Worm (Caenorhabditis elegans) whole organism, young adult: ENCODE data around the gene far-3.

Experiments used
- B0019.2 ChIP-seq: fragments of 200-800 bp; sonication (Bioruptor generic); conservative IDR thresholded peaks from 2 replicates; pipeline ENCODE4 v1.3.6; 2022; ENCODE audit warnings: missing genetic modification reagents, missing genetic modification characterization, missing compliant biosample characterization
- Y53G8AR.9 ChIP-seq: fragments of 200-800 bp; sonication (Bioruptor generic); conservative IDR thresholded peaks from 2 replicates; pipeline ENCODE4 v1.3.6; 2022; ENCODE audit warnings: missing genetic modification reagents, missing genetic modification characterization, missing compliant biosample characterization
- athp-1 ChIP-seq: sonication (generic microtip); optimal IDR thresholded peaks from 2 replicates; lab custom pipeline; 2017; ENCODE audit warnings: mild to moderate bottlenecking, missing genetic modification characterization, missing compliant biosample characterization
- dpl-1 ChIP-seq: fragments of 150-350 bp; optimal IDR thresholded peaks from 2 replicates; lab custom pipeline; 2014; ENCODE audit warnings: missing biosample characterization, missing genetic modification reagents, missing genetic modification characterization
- hmg-1.2 ChIP-seq: fragments of 200-800 bp; sonication (Bioruptor generic); IDR thresholded peaks from 2 replicates; pipeline ENCODE4 v1.3.6; 2022; ENCODE audit warnings: missing genetic modification reagents, missing genetic modification characterization, missing compliant biosample characterization
- lir-1 ChIP-seq: fragments of 200-800 bp; sonication (Bioruptor generic); conservative IDR thresholded peaks from 2 replicates; pipeline ENCODE4 v1.3.6; 2022; ENCODE audit warnings: missing genetic modification reagents, missing genetic modification characterization, missing compliant biosample characterization
- mxl-1 ChIP-seq: sonication (generic microtip); optimal IDR thresholded peaks from 2 replicates; lab custom pipeline; 2016; ENCODE audit warnings: missing genetic modification characterization, missing compliant biosample characterization
- sea-2 ChIP-seq: fragments of 200-800 bp; sonication (Bioruptor generic); IDR thresholded peaks from 2 replicates; pipeline ENCODE4 v1.3.6; 2022; ENCODE audit warnings: missing genetic modification characterization, missing compliant biosample characterization
- snpc-4 ChIP-seq, 5 experiments: fragments of 150-350 bp in 1 of 5; sonication (generic microtip) in 4 of 5; optimal IDR thresholded peaks; 2 replicates each; lab custom pipeline; 2014 to 2018; ENCODE audit warnings: missing genetic modification characterization in 5 of 5, missing biosample characterization in 3 of 5, antibody characterized with exemption in 2 of 5, mild to moderate bottlenecking in 2 of 5, missing compliant biosample characterization in 2 of 5, missing genotype in 2 of 5, moderate library complexity in 2 of 5, missing genetic modification reagents in 1 of 5

- TF ChIP-seq dpl-1 (GFP tag; lab: Kevin White, UChicago) (no peak), hmg-1.2 (GFP tag; lab: Robert Waterston, UW) (no peak), Y53G8AR.9 (GFP tag; lab: Robert Waterston, UW) (no peak), athp-1 (tag; lab: Kevin White, UChicago) (no peak), B0019.2 (GFP tag; lab: Robert Waterston, UW) (no peak), mxl-1 (no peak), sea-2 (no peak), lir-1 (GFP tag; lab: Robert Waterston, UW) (no peak), snpc-4 (GFP tag; optimal IDR thresholded peaks at IDR 0.05; lab: Kevin White, UChicago) (no peak), snpc-4 (tag; optimal IDR thresholded peaks at IDR 0.05; lab: Kevin White, UChicago) (no peak)
Measured at ce11 chrV:13011904-13012303, 14.6 kb upstream of the far-3 start.
